Fruit fly (Drosophila melanogaster) whole organism, embryonic: ENCODE results near the gene CG31360.
A peak's percentile ranks its signal among the peaks of the same experiment; 100 is the strongest.

Experiments used
- Ada2b ChIP-seq: fragments of 200-800 bp; sonication (Bioruptor generic); IDR thresholded peaks from 2 replicates; pipeline ENCODE4 v1.3.6; 2022; ENCODE audit warnings: missing biosample characterization, missing genetic modification characterization
- CG11247 ChIP-seq: fragments of 200-800 bp; sonication (Bioruptor generic); IDR thresholded peaks from 2 replicates; pipeline ENCODE4 v1.3.6; 2022; ENCODE audit warnings: missing biosample characterization, missing genetic modification characterization
- CG11398 ChIP-seq: fragments of 200-800 bp; sonication (Bioruptor generic); optimal IDR thresholded peaks from 2 replicates; lab custom pipeline; 2016; ENCODE audit warnings: missing biosample characterization, missing genetic modification characterization
- CG12219 ChIP-seq: fragments of 200-800 bp; sonication (Bioruptor generic); optimal IDR thresholded peaks from 3 replicates; lab custom pipeline; 2018; ENCODE audit warnings: missing biosample characterization, mild to moderate bottlenecking, missing genetic modification characterization
- CG1233 ChIP-seq: fragments of 200-800 bp; sonication (Bioruptor generic); optimal IDR thresholded peaks from 4 replicates; lab custom pipeline; 2018; ENCODE audit warnings: missing biosample characterization, mild to moderate bottlenecking, missing genetic modification characterization
- CG12391 ChIP-seq: fragments of 200-800 bp; sonication (Bioruptor generic); optimal IDR thresholded peaks from 3 replicates; lab custom pipeline; 2018; ENCODE audit warnings: missing biosample characterization, mild to moderate bottlenecking, missing genetic modification characterization, moderate library complexity
- CG12659 ChIP-seq: fragments of 200-800 bp; sonication (Bioruptor generic); optimal IDR thresholded peaks from 3 replicates; lab custom pipeline; 2017; ENCODE audit warnings: mild to moderate bottlenecking, missing biosample characterization, missing genetic modification reagents, missing genetic modification characterization
- CG14965 ChIP-seq: fragments of 200-800 bp; sonication (Bioruptor generic); optimal IDR thresholded peaks from 2 replicates; lab custom pipeline; 2016; ENCODE audit warnings: missing biosample characterization, missing genetic modification characterization, borderline replicate concordance
- CG15514 ChIP-seq: fragments of 200-800 bp; sonication (Bioruptor generic); optimal IDR thresholded peaks from 3 replicates; lab custom pipeline; 2017; ENCODE audit warnings: missing biosample characterization, missing genetic modification characterization, mild to moderate bottlenecking, moderate library complexity, missing genetic modification reagents
- CG15601 ChIP-seq: fragments of 200-800 bp; sonication (Bioruptor generic); optimal IDR thresholded peaks from 3 replicates; lab custom pipeline; 2019; ENCODE audit warnings: missing biosample characterization, mild to moderate bottlenecking, missing genetic modification characterization, moderate library complexity
- CG1603 ChIP-seq: fragments of 200-800 bp; sonication (Bioruptor generic); optimal IDR thresholded peaks from 2 replicates; lab custom pipeline; 2019; ENCODE audit warnings: missing biosample characterization, mild to moderate bottlenecking, missing genetic modification characterization, moderate library complexity
- CG16863 ChIP-seq: fragments of 200-800 bp; sonication (Bioruptor generic); optimal IDR thresholded peaks from 3 replicates; lab custom pipeline; 2016; ENCODE audit warnings: missing biosample characterization, missing genetic modification characterization
- CG17361 ChIP-seq: fragments of 200-800 bp; sonication (Bioruptor generic); IDR thresholded peaks from 3 replicates; pipeline ENCODE4 v1.3.6; 2022; ENCODE audit warnings: missing biosample characterization, missing genetic modification characterization
- CG30403 ChIP-seq: fragments of 200-800 bp; sonication (Bioruptor generic); optimal IDR thresholded peaks from 3 replicates; lab custom pipeline; 2016; ENCODE audit warnings: missing biosample characterization, missing genetic modification characterization
- CG33213 ChIP-seq: fragments of 200-800 bp; sonication (Bioruptor generic); optimal IDR thresholded peaks from 3 replicates; lab custom pipeline; 2016; ENCODE audit warnings: missing biosample characterization, missing genetic modification characterization
- CG33557 ChIP-seq: fragments of 200-800 bp; sonication (Bioruptor generic); optimal IDR thresholded peaks from 2 replicates; lab custom pipeline; 2019; ENCODE audit warnings: missing biosample characterization, mild to moderate bottlenecking, missing genetic modification characterization, moderate library complexity
- CG34376 ChIP-seq: fragments of 200-800 bp; sonication (Bioruptor generic); optimal IDR thresholded peaks from 2 replicates; lab custom pipeline; 2018; ENCODE audit warnings: missing biosample characterization, mild to moderate bottlenecking, missing genetic modification characterization
- CG3847 ChIP-seq: fragments of 200-800 bp; sonication (Bioruptor generic); IDR thresholded peaks from 2 replicates; pipeline ENCODE4 v1.3.6; 2022; ENCODE audit warnings: missing biosample characterization, missing genetic modification characterization
- CG4404 ChIP-seq: fragments of 200-800 bp; sonication (Bioruptor generic); IDR thresholded peaks from 2 replicates; pipeline ENCODE4 v1.3.6; 2022; ENCODE audit warnings: missing biosample characterization, missing genetic modification characterization
- CG8388 ChIP-seq: fragments of 200-800 bp; sonication (Bioruptor generic); optimal IDR thresholded peaks from 2 replicates; lab custom pipeline; 2019; ENCODE audit warnings: missing biosample characterization, mild to moderate bottlenecking, missing genetic modification characterization, moderate library complexity
- D ChIP-seq, 2 experiments: fragments of 200-800 bp in 1 of 2; fragments of >200 bp in 1 of 2; sonication (Bioruptor generic) in 1 of 2; optimal IDR thresholded peaks; 2 replicates in 1 of 2; 3 replicates in 1 of 2; lab custom pipeline; 2017; ENCODE audit warnings: mild to moderate bottlenecking in 1 of 2, missing biosample characterization in 1 of 2, missing genetic modification characterization in 1 of 2, missing genetic modification reagents in 1 of 2
- E2f2 ChIP-seq: fragments of 200-800 bp; sonication (Bioruptor generic); IDR thresholded peaks from 2 replicates; pipeline ENCODE4 v1.3.6; 2022; ENCODE audit warnings: missing biosample characterization, missing genetic modification characterization
- Ets97D ChIP-seq: fragments of 200-800 bp; sonication (Bioruptor generic); optimal IDR thresholded peaks from 3 replicates; lab custom pipeline; 2016; ENCODE audit warnings: missing biosample characterization, missing genetic modification characterization
- Fer3 ChIP-seq: fragments of 200-800 bp; sonication (Bioruptor generic); optimal IDR thresholded peaks from 2 replicates; lab custom pipeline; 2018; ENCODE audit warnings: missing biosample characterization, mild to moderate bottlenecking, missing genetic modification characterization, moderate library complexity
- Hmr ChIP-seq: fragments of 200-800 bp; sonication (Bioruptor generic); optimal IDR thresholded peaks from 3 replicates; lab custom pipeline; 2017; ENCODE audit warnings: mild to moderate bottlenecking, missing biosample characterization, missing genetic modification reagents, missing genetic modification characterization
- Lhr ChIP-seq: fragments of 200-800 bp; sonication (Bioruptor generic); optimal IDR thresholded peaks from 3 replicates; lab custom pipeline; 2017; ENCODE audit warnings: mild to moderate bottlenecking, missing biosample characterization, missing genetic modification reagents, missing genetic modification characterization
- Lpt ChIP-seq: fragments of >200 bp; optimal IDR thresholded peaks from 2 replicates; lab custom pipeline; 2018; ENCODE audit warnings: missing biosample characterization, missing genetic modification characterization
- Myb ChIP-seq: fragments of 200-800 bp; sonication (Bioruptor generic); optimal IDR thresholded peaks from 2 replicates; lab custom pipeline; 2016; ENCODE audit warnings: missing biosample characterization, missing genetic modification characterization
- NFAT ChIP-seq: fragments of 200-800 bp; sonication (Bioruptor generic); IDR thresholded peaks from 2 replicates; pipeline ENCODE4 v1.3.6; 2022; ENCODE audit warnings: missing biosample characterization, missing genetic modification characterization
- NK7.1 ChIP-seq: fragments of 200-800 bp; sonication (Bioruptor generic); optimal IDR thresholded peaks from 3 replicates; lab custom pipeline; 2016; ENCODE audit warnings: missing biosample characterization, missing genetic modification characterization
- Sry-δ ChIP-seq: fragments of 200-800 bp; sonication (Bioruptor generic); optimal IDR thresholded peaks from 2 replicates; lab custom pipeline; 2016; ENCODE audit warnings: missing biosample characterization, missing genetic modification characterization
- Stat92E ChIP-seq, 3 experiments: fragments of >200 bp in 2 of 3; fragments of 200-800 bp in 1 of 3; sonication (Bioruptor generic) in 1 of 3; optimal IDR thresholded peaks; 2 replicates each; lab custom pipeline; 2017 to 2019; ENCODE audit warnings: missing biosample characterization in 3 of 3, missing genetic modification characterization in 3 of 3, mild to moderate bottlenecking in 1 of 3, moderate library complexity in 1 of 3
- YL-1 ChIP-seq: fragments of 200-800 bp; sonication (Bioruptor generic); optimal IDR thresholded peaks from 3 replicates; lab custom pipeline; 2017; ENCODE audit warnings: missing biosample characterization, mild to moderate bottlenecking, missing genetic modification characterization
- amos ChIP-seq: fragments of 200-800 bp; sonication (Bioruptor generic); IDR thresholded peaks from 2 replicates; pipeline ENCODE4 v1.3.6; 2022; ENCODE audit warnings: missing biosample characterization, missing genetic modification characterization; ENCODE audit not compliant: partially characterized antibody
- ci ChIP-seq: fragments of 200-800 bp; sonication (Bioruptor generic); IDR thresholded peaks from 3 replicates; pipeline ENCODE4 v1.3.6; 2022; ENCODE audit warnings: missing biosample characterization, missing genetic modification characterization
- ftz-f1 ChIP-seq: fragments of 200-800 bp; sonication (Bioruptor generic); optimal IDR thresholded peaks from 2 replicates; lab custom pipeline; 2016; ENCODE audit warnings: missing biosample characterization, missing genetic modification characterization
- gfzf ChIP-seq: fragments of 200-800 bp; sonication (Bioruptor generic); optimal IDR thresholded peaks from 2 replicates; lab custom pipeline; 2016; ENCODE audit warnings: missing biosample characterization, mild to moderate bottlenecking, missing genetic modification characterization, moderate library complexity
- hkb ChIP-seq, 2 experiments: fragments of 200-800 bp in 1 of 2; fragments of >200 bp in 1 of 2; sonication (Bioruptor generic) in 1 of 2; IDR thresholded peaks in 1 of 2; optimal IDR thresholded peaks in 1 of 2; 2 replicates each; pipeline versions ENCODE4 v1.3.6 to Lab custom; 2017 to 2022; ENCODE audit warnings: missing biosample characterization in 1 of 2, missing genetic modification characterization in 1 of 2
- kay ChIP-seq: fragments of 200-800 bp; sonication (Bioruptor generic); optimal IDR thresholded peaks from 2 replicates; lab custom pipeline; 2016; ENCODE audit warnings: missing biosample characterization, missing genetic modification characterization
- knrl ChIP-seq: fragments of 200-800 bp; sonication (Bioruptor generic); IDR thresholded peaks from 3 replicates; pipeline ENCODE4 v1.3.6; 2022; ENCODE audit warnings: missing biosample characterization, missing genetic modification characterization; ENCODE audit not compliant: partially characterized antibody
- lilli ChIP-seq: fragments of 200-800 bp; sonication (Bioruptor generic); optimal IDR thresholded peaks from 3 replicates; lab custom pipeline; 2016; ENCODE audit warnings: missing biosample characterization, missing genetic modification characterization
- lmd ChIP-seq: fragments of 200-800 bp; sonication (Bioruptor generic); IDR thresholded peaks from 2 replicates; pipeline ENCODE4 v1.3.6; 2022; ENCODE audit warnings: missing biosample characterization, missing genetic modification characterization
- mam ChIP-seq: fragments of 200-800 bp; sonication (Bioruptor generic); optimal IDR thresholded peaks from 3 replicates; lab custom pipeline; 2016; ENCODE audit warnings: missing biosample characterization, missing genetic modification characterization
- onecut ChIP-seq: fragments of 200-800 bp; sonication (Bioruptor generic); IDR thresholded peaks from 2 replicates; pipeline ENCODE4 v1.3.6; 2022; ENCODE audit warnings: missing biosample characterization, missing genetic modification characterization
- pan ChIP-seq, 4 experiments: fragments of >200 bp in 3 of 4; fragments of 200-800 bp in 1 of 4; sonication (Bioruptor generic) in 1 of 4; optimal IDR thresholded peaks in 3 of 4; IDR thresholded peaks in 1 of 4; 2 replicates each; pipeline versions ENCODE4 v1.3.6 to Lab custom; 2017 to 2022; ENCODE audit warnings: missing biosample characterization in 2 of 4, missing genetic modification characterization in 2 of 4, mixed read lengths in 1 of 4
- pzg ChIP-seq: fragments of 200-800 bp; sonication (Bioruptor generic); optimal IDR thresholded peaks from 3 replicates; lab custom pipeline; 2018; ENCODE audit warnings: missing biosample characterization, mild to moderate bottlenecking, missing genetic modification characterization, moderate library complexity
- vfl ChIP-seq: fragments of 200-800 bp; sonication (Bioruptor generic); optimal IDR thresholded peaks from 2 replicates; lab custom pipeline; 2016; ENCODE audit warnings: missing biosample characterization, missing genetic modification characterization
- vvl ChIP-seq: fragments of 200-800 bp; sonication (Bioruptor generic); IDR thresholded peaks from 2 replicates; pipeline ENCODE4 v1.3.6; 2022; ENCODE audit warnings: missing biosample characterization, missing genetic modification characterization

CG31360 gene

DNA sequence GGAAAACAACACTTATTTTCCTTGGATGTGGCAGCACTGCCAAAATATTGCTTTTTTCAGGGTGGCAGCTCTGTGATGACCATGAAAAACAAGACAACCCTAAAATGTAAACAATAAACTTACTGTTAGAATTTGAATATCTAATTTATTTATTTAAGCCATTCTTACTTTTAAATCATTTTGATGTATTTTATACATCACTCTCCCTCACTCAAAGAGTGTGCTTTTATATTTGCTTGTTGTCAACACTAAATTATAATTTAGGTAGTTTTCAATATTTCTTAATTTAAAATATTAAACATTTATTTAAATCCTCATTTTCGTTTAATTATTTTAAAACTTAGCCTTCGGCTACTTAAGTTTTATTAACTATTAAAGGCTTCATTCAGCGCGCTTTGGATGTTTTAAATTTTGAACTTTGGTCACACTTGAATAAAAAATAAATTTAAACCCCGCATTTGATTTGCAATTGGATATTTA is 14.0 kb upstream of the CG31360 start, which contains the start of the genes CG7523 and Mps1 (continued):
- TF ChIP-seq CG12659 (peak; percentile 68), Ada2b (GFP tag; lab: Robert Waterston, UW) (no peak), gfzf (GFP tag; lab: Kevin White, UChicago) (peak; percentile 65), pzg (GFP tag; lab: Kevin White, UChicago) (peak; percentile 73), Lpt (GFP tag; lab: Kevin White, UChicago) (no peak), kay (GFP tag; lab: Kevin White, UChicago) (peak; percentile 65), NFAT (GFP tag; lab: Robert Waterston, UW) (peak; percentile 6; the same call in 1 of the 2 replicates), CG4404 (GFP tag; lab: Robert Waterston, UW) (no peak), CG33213 (peak; percentile 36), CG33557 (peak; percentile 4), CG15601 (tag; lab: Kevin White, UChicago) (peak; percentile 55), CG1603 (tag; lab: Kevin White, UChicago) (peak; percentile 66), CG15514 (peak; percentile 73), CG14965 (GFP tag; lab: Kevin White, UChicago) (no peak), CG1233 (peak; percentile 5), Ets97D (GFP tag; lab: Kevin White, UChicago) (peak; percentile 57), Fer3 (tag; lab: Kevin White, UChicago) (no peak), vfl (no peak), knrl (GFP tag; lab: Robert Waterston, UW) (0 out of 3 replicates have a peak, but pooled peaks have one; percentile 26), NK7.1 (GFP tag; lab: Kevin White, UChicago) (no peak), YL-1 (GFP tag; lab: Kevin White, UChicago) (peak; percentile 47), CG16863 (GFP tag; lab: Kevin White, UChicago) (no peak), vvl (GFP tag; lab: Robert Waterston, UW) (peak; percentile 44), CG30403 (GFP tag; lab: Kevin White, UChicago) (peak; percentile 29), D (optimal IDR thresholded peaks at IDR 0.05; lab: Kevin White, UChicago) (no peak), D (GFP tag; optimal IDR thresholded peaks at IDR 0.05; lab: Kevin White, UChicago) (no peak), pan (optimal IDR thresholded peaks at IDR 0.05; lab: Kevin White, UChicago) (no peak), pan (GFP tag; optimal IDR thresholded peaks at IDR 0.05 in 1 of 2, IDR thresholded peaks at IDR 0.05 in 1 of 2) (peak in 1 of 2 experiments; percentile 31), ftz-f1 (GFP tag; lab: Kevin White, UChicago) (peak; percentile 98), CG12391 (tag; lab: Kevin White, UChicago) (peak; percentile 79), lmd (no peak), mam (GFP tag; lab: Kevin White, UChicago) (peak; percentile 10), Stat92E (GFP tag; optimal IDR thresholded peaks at IDR 0.05; lab: Kevin White, UChicago) (peak in 1 of 3 experiments; percentile 36), CG8388 (GFP tag; lab: Kevin White, UChicago) (peak; percentile 41), CG11247 (GFP tag; lab: Robert Waterston, UW) (no peak), lilli (GFP tag; lab: Kevin White, UChicago) (peak; percentile 31), CG34376 (no peak), Lhr (peak; percentile 90), CG12219 (GFP tag; lab: Kevin White, UChicago) (no peak), Sry-δ (GFP tag; lab: Kevin White, UChicago) (peak; percentile 43), ci (GFP tag; lab: Robert Waterston, UW) (peak; percentile 25; the same call in 1 of the 3 replicates), Myb (GFP tag; lab: Kevin White, UChicago) (peak; percentile 91), onecut (GFP tag; lab: Robert Waterston, UW) (peak; percentile 49; the same call in 1 of the 2 replicates), Hmr (peak; percentile 77), CG3847 (GFP tag; lab: Robert Waterston, UW) (peak; percentile 63), CG17361 (GFP tag; lab: Robert Waterston, UW) (peak; percentile 59; the same call in 2 of the 3 replicates), amos (GFP tag; lab: Robert Waterston, UW) (peak; percentile 30; the same call in 1 of the 2 replicates), E2f2 (GFP tag; lab: Robert Waterston, UW) (peak; percentile 83; the same call in 1 of the 2 replicates), hkb (optimal IDR thresholded peaks at IDR 0.05; lab: Kevin White, UChicago) (peak; percentile 3), hkb (GFP tag; IDR thresholded peaks at IDR 0.05; lab: Robert Waterston, UW) (no peak), CG11398 (GFP tag; lab: Kevin White, UChicago) (no peak)
